Worm (Caenorhabditis elegans) whole organism, young adult: ENCODE data around the gene F17E9.2.
A peak's percentile ranks its signal among the peaks of the same experiment; 100 is the strongest.

Experiments used
- B0261.1 ChIP-seq: sonication (generic microtip); optimal IDR thresholded peaks from 2 replicates; lab custom pipeline; 2016; ENCODE audit warnings: mild to moderate bottlenecking, missing genetic modification characterization, moderate library complexity, missing compliant biosample characterization
- B0336.3 ChIP-seq: fragments of 200-800 bp; sonication (Bioruptor generic); IDR thresholded peaks from 2 replicates; pipeline ENCODE4 v1.3.6; 2022; ENCODE audit warnings: missing genetic modification characterization, missing compliant biosample characterization
- C17E4.6 ChIP-seq: fragments of 200-800 bp; sonication (Bioruptor generic); IDR thresholded peaks from 2 replicates; pipeline ENCODE4 v1.3.6; 2022; ENCODE audit warnings: missing genetic modification reagents, missing genetic modification characterization, missing compliant biosample characterization
- F10E7.11 ChIP-seq: sonication (generic microtip); optimal IDR thresholded peaks from 2 replicates; lab custom pipeline; 2017; ENCODE audit warnings: mild to moderate bottlenecking, missing genetic modification characterization, moderate library complexity, missing compliant biosample characterization
- F23B12.7 ChIP-seq: sonication (generic microtip); optimal IDR thresholded peaks from 2 replicates; lab custom pipeline; 2017; ENCODE audit warnings: missing genetic modification characterization, mild to moderate bottlenecking, missing compliant biosample characterization, antibody characterized with exemption, moderate library complexity; ENCODE audit not compliant: insufficient read depth
- K11D2.4 ChIP-seq: fragments of 200-800 bp; sonication (Bioruptor generic); IDR thresholded peaks from 2 replicates; pipeline ENCODE4 v1.3.6; 2022; ENCODE audit warnings: missing genetic modification reagents, missing genetic modification characterization, missing compliant biosample characterization
- T07F8.4 ChIP-seq: sonication (generic microtip); optimal IDR thresholded peaks from 2 replicates; lab custom pipeline; 2016; ENCODE audit warnings: mild to moderate bottlenecking, missing genetic modification characterization, moderate library complexity, missing compliant biosample characterization
- T26A5.8 ChIP-seq: sonication (generic microtip); optimal IDR thresholded peaks from 2 replicates; lab custom pipeline; 2016; ENCODE audit warnings: missing genetic modification characterization, missing compliant biosample characterization
- Y53G8AR.9 ChIP-seq: fragments of 200-800 bp; sonication (Bioruptor generic); conservative IDR thresholded peaks from 2 replicates; pipeline ENCODE4 v1.3.6; 2022; ENCODE audit warnings: missing genetic modification reagents, missing genetic modification characterization, missing compliant biosample characterization
- ama-1 ChIP-seq, 3 experiments: fragments of 150-350 bp in 1 of 3; sonication (generic microtip) in 2 of 3; optimal IDR thresholded peaks; 2 replicates each; lab custom pipeline; 2014 to 2018; ENCODE audit warnings: missing biosample characterization in 2 of 3, missing genetic modification characterization in 2 of 3, missing genetic modification reagents in 2 of 3
- athp-1 ChIP-seq: sonication (generic microtip); optimal IDR thresholded peaks from 2 replicates; lab custom pipeline; 2017; ENCODE audit warnings: mild to moderate bottlenecking, missing genetic modification characterization, missing compliant biosample characterization
- attf-5 ChIP-seq: fragments of 200-800 bp; sonication (Bioruptor generic); optimal IDR thresholded peaks from 2 replicates; lab custom pipeline; 2018; ENCODE audit warnings: mild to moderate bottlenecking, missing genetic modification characterization, missing compliant biosample characterization
- bed-1 ChIP-seq: fragments of 200-800 bp; sonication (Bioruptor generic); IDR thresholded peaks from 2 replicates; pipeline ENCODE4 v1.3.6; 2022; ENCODE audit warnings: missing genetic modification reagents, missing genetic modification characterization, missing compliant biosample characterization
- cebp-1 ChIP-seq, 2 experiments: fragments of 200-800 bp in 1 of 2; sonication (Bioruptor generic) in 1 of 2; sonication (generic microtip) in 1 of 2; IDR thresholded peaks in 1 of 2; optimal IDR thresholded peaks in 1 of 2; 2 replicates each; pipeline versions ENCODE4 v1.3.6 to Lab custom; 2017 to 2022; ENCODE audit warnings: missing compliant biosample characterization in 2 of 2, missing genetic modification characterization in 2 of 2, mild to moderate bottlenecking in 1 of 2, missing genetic modification reagents in 1 of 2, moderate library complexity in 1 of 2
- die-1 ChIP-seq: sonication (generic microtip); optimal IDR thresholded peaks from 2 replicates; lab custom pipeline; 2016; ENCODE audit warnings: missing genotype, mild to moderate bottlenecking, missing genetic modification characterization, missing compliant biosample characterization
- dox-1 ChIP-seq: fragments of 200-800 bp; sonication (Bioruptor generic); IDR thresholded peaks from 2 replicates; pipeline ENCODE4 v1.3.6; 2022; ENCODE audit warnings: missing genetic modification reagents, missing genetic modification characterization, missing compliant biosample characterization
- dpl-1 ChIP-seq: fragments of 150-350 bp; optimal IDR thresholded peaks from 2 replicates; lab custom pipeline; 2014; ENCODE audit warnings: missing biosample characterization, missing genetic modification reagents, missing genetic modification characterization
- egl-44 ChIP-seq: fragments of 200-800 bp; sonication (Bioruptor generic); IDR thresholded peaks from 2 replicates; pipeline ENCODE4 v1.3.6; 2022; ENCODE audit warnings: missing genetic modification reagents, missing genetic modification characterization, missing compliant biosample characterization
- ets-4 ChIP-seq: fragments of 200-800 bp; sonication (Bioruptor generic); optimal IDR thresholded peaks from 2 replicates; lab custom pipeline; 2018; ENCODE audit warnings: mild to moderate bottlenecking, missing genetic modification characterization, missing compliant biosample characterization
- him-1 ChIP-seq: sonication (generic microtip); optimal IDR thresholded peaks from 2 replicates; lab custom pipeline; 2016; ENCODE audit warnings: missing genotype, missing genetic modification reagents, missing genetic modification characterization, missing compliant biosample characterization
- hlh-26 ChIP-seq: fragments of 200-800 bp; sonication (Bioruptor generic); conservative IDR thresholded peaks from 2 replicates; pipeline ENCODE4 v1.3.6; 2022; ENCODE audit warnings: missing genetic modification reagents, missing genetic modification characterization, missing compliant biosample characterization
- lin-35 ChIP-seq, 3 experiments: fragments of 150-350 bp in 2 of 3; sonication (generic microtip) in 1 of 3; optimal IDR thresholded peaks; 2 replicates each; lab custom pipeline; 2014 to 2018; ENCODE audit warnings: missing biosample characterization in 3 of 3, missing genetic modification characterization in 3 of 3, missing genetic modification reagents in 3 of 3
- lin-40 ChIP-seq: sonication (generic microtip); optimal IDR thresholded peaks from 2 replicates; lab custom pipeline; 2016; ENCODE audit warnings: missing genetic modification characterization, mild to moderate bottlenecking, missing compliant biosample characterization, missing genotype, missing genetic modification reagents
- madf-8 ChIP-seq: fragments of 200-800 bp; sonication (Bioruptor generic); conservative IDR thresholded peaks from 2 replicates; pipeline ENCODE4 v1.3.6; 2022; ENCODE audit warnings: missing genetic modification reagents, missing genetic modification characterization, missing compliant biosample characterization
- nhr-120 ChIP-seq: fragments of 200-800 bp; sonication (Bioruptor generic); IDR thresholded peaks from 2 replicates; pipeline ENCODE4 v1.3.6; 2022; ENCODE audit warnings: missing genetic modification characterization, missing compliant biosample characterization
- nhr-80 ChIP-seq: sonication (generic microtip); optimal IDR thresholded peaks from 2 replicates; lab custom pipeline; 2016; ENCODE audit warnings: missing genetic modification characterization, missing compliant biosample characterization
- repo-1 ChIP-seq: sonication (generic microtip); optimal IDR thresholded peaks from 2 replicates; lab custom pipeline; 2017; ENCODE audit warnings: mild to moderate bottlenecking, missing genetic modification characterization, missing compliant biosample characterization
- rpc-1 ChIP-seq, 2 experiments: fragments of 150-350 bp in 1 of 2; sonication (generic microtip) in 1 of 2; optimal IDR thresholded peaks; 2 replicates each; lab custom pipeline; 2014 to 2018; ENCODE audit warnings: missing biosample characterization in 1 of 2, missing genetic modification characterization in 1 of 2, missing genetic modification reagents in 1 of 2, missing genotype in 1 of 2
- sea-2 ChIP-seq: fragments of 200-800 bp; sonication (Bioruptor generic); IDR thresholded peaks from 2 replicates; pipeline ENCODE4 v1.3.6; 2022; ENCODE audit warnings: missing genetic modification characterization, missing compliant biosample characterization
- snpc-4 ChIP-seq, 5 experiments: fragments of 150-350 bp in 1 of 5; sonication (generic microtip) in 4 of 5; optimal IDR thresholded peaks; 2 replicates each; lab custom pipeline; 2014 to 2018; ENCODE audit warnings: missing genetic modification characterization in 5 of 5, missing biosample characterization in 3 of 5, antibody characterized with exemption in 2 of 5, mild to moderate bottlenecking in 2 of 5, missing compliant biosample characterization in 2 of 5, missing genotype in 2 of 5, moderate library complexity in 2 of 5, missing genetic modification reagents in 1 of 5
- tbp1 ChIP-seq: fragments of 200-800 bp; sonication (Bioruptor generic); optimal IDR thresholded peaks from 2 replicates; lab custom pipeline; 2018; ENCODE audit warnings: mild to moderate bottlenecking, missing genetic modification characterization, missing compliant biosample characterization
- ztf-25 ChIP-seq: fragments of 200-800 bp; sonication (Bioruptor generic); IDR thresholded peaks from 2 replicates; pipeline ENCODE4 v1.3.6; 2022; ENCODE audit warnings: missing genetic modification reagents, missing genetic modification characterization, missing compliant biosample characterization
- ztf-3 ChIP-seq: fragments of 200-800 bp; sonication (Bioruptor generic); optimal IDR thresholded peaks from 2 replicates; lab custom pipeline; 2018; ENCODE audit warnings: mild to moderate bottlenecking, missing genetic modification characterization, missing compliant biosample characterization
- ztf-6 ChIP-seq: fragments of 200-800 bp; sonication (Bioruptor generic); IDR thresholded peaks from 2 replicates; pipeline ENCODE4 v1.3.6; 2022; ENCODE audit warnings: missing genetic modification reagents, missing genetic modification characterization, missing compliant biosample characterization

The F17E9.2 gene

DNA sequence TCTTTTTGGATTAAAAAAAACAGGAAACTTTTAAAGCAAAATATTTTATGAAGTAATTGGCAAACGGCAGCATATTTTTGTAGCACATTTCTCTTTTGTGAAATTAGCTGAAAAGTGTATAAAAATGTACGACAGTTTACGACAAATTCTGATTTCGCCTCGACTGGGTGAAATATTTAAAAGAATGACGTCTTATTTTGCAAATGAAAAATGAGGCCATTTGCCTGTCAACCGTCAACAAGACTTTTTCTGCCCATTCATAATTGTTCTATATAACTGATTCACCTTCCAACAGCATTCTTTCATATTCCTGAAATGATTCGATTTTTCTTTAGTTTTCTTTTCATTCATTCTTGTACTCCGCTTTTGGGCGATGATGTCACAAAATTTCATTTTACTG is at the start of gene F17E9.2, which contains the start of gene col-116:
Gene F17E9.2 (plus strand): TSS at position 301 of the 400 bp plus-strand sequence.
Gene col-116 (plus strand): TSS at position 315 of the 400 bp plus-strand sequence.
- no peak for TF ChIP-seq ztf-6
- no peak for TF ChIP-seq snpc-4 (GFP tag; optimal IDR thresholded peaks at IDR 0.05; lab: Kevin White, UChicago)
- no peak for TF ChIP-seq snpc-4 (tag; optimal IDR thresholded peaks at IDR 0.05; lab: Kevin White, UChicago)
- no peak for TF ChIP-seq T07F8.4 (tag; lab: Kevin White, UChicago)
- TF ChIP-seq hlh-26 (GFP tag; lab: Robert Waterston, UW) = no peak
- no peak for TF ChIP-seq T26A5.8
- no peak for TF ChIP-seq lin-40
- no peak for TF ChIP-seq B0336.3 (GFP tag; lab: Robert Waterston, UW)
- no peak for TF ChIP-seq ztf-3 (GFP tag; lab: Kevin White, UChicago)
- TF ChIP-seq repo-1 (tag; lab: Kevin White, UChicago) = no peak
- no peak for TF ChIP-seq B0261.1 (tag; lab: Kevin White, UChicago)
- TF ChIP-seq attf-5 (GFP tag; lab: Kevin White, UChicago) = no peak
- TF ChIP-seq sea-2 (GFP tag; lab: Robert Waterston, UW) = no peak
- no peak for TF ChIP-seq ets-4 (GFP tag; lab: Kevin White, UChicago)
- TF ChIP-seq dpl-1 (GFP tag; lab: Kevin White, UChicago) = no peak

DNA sequence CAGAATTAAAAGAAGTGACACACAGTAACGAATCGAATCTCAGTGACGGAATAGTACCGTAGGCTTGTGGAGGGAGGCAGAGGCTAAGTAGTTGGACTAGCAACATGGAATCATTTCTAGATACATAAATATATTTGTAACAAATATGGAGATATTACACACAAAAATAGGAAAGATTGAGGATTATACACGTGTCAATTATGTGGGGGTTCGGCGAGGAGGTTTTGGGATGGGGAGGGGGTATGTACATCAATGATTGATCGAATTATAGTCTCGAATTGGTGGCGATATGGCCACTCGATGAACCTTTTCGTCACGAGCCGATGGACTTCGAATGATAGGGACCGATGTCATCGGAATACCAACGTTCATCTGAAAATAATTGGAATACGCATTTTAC is 48.3 kb upstream of the F17E9.2 start:
- no peak for TF ChIP-seq him-1 (tag; lab: Kevin White, UChicago)
- peak; percentile 59 for TF ChIP-seq repo-1 (tag; lab: Kevin White, UChicago)
- no peak for TF ChIP-seq Y53G8AR.9 (GFP tag; lab: Robert Waterston, UW)

DNA sequence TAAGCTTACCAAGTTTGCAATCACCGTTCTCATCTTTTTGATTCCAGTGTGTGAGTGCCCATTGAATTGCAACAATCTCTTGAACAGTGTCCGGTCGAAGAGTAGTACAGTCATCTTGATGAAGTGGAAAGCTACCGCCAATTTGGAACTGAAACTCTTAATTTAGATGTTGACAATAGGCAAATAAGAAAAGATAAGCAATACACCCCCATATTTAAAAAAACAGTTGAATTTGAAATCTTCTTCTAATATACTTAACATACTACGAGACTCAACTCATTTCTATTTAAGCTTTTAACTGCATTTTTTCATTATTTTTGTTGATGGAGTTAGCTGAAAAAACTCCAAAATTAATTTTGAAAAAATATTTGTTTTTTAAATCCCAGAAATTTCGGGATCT is 43.6 kb upstream of the F17E9.2 start:
- TF ChIP-seq ama-1 (optimal IDR thresholded peaks at IDR 0.05; lab: Kevin White, UChicago) = no peak
- TF ChIP-seq ama-1 (GFP tag; optimal IDR thresholded peaks at IDR 0.05; lab: Kevin White, UChicago) = no peak

DNA sequence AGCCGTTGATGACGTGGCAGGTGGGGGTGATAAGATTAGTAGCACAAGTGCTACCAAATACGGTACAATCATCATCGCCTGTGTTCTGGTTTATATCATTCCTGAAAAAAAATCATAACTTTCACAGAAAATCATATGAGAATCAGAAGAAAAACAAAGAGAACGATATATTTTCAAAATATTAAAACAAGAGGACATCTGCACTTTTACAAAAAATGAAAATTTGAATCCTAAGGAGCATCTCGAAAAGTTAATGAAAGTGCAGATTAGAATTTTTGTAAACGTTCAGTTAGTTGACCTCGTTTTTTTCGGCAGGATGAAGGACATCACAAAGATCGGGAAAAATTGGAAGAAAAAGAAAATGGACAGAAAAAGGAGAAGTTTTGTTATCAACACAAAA is 42.8 kb upstream of the F17E9.2 start, which contains the start of gene F35H10.10:
Gene F35H10.10 (minus strand): TSS at position 101 of the 400 bp plus-strand sequence.
- TF ChIP-seq dox-1 = no peak

DNA sequence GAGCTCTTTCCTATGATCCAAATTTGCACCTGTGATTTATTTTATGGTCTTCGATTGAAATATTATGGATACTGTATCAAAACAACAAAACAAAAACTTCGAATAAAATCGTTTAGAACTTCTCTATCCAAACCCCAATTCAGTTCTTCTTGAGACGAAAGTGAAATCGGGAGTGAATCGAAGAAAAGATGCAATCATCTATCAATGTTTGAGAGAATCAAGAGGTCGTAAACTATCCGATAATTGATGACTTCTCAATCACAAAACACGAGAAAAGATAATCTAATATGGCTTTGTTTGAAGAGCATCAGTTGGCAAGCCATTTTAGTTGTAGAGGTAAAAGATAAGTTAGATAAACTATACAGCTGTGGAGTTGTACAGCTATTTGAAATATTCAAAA is 37.9 kb upstream of the F17E9.2 start:
- TF ChIP-seq egl-44 (GFP tag; lab: Robert Waterston, UW) (no peak), ztf-3 (GFP tag; lab: Kevin White, UChicago) (no peak), K11D2.4 (GFP tag; lab: Robert Waterston, UW) (no peak), athp-1 (tag; lab: Kevin White, UChicago) (no peak), lin-35 (GFP tag; optimal IDR thresholded peaks at IDR 0.05; lab: Kevin White, UChicago) (no peak), cebp-1 (GFP tag; IDR thresholded peaks at IDR 0.05; lab: Robert Waterston, UW) (no peak), cebp-1 (tag; optimal IDR thresholded peaks at IDR 0.05; lab: Kevin White, UChicago) (no peak), tbp1 (GFP tag; lab: Kevin White, UChicago) (no peak), C17E4.6 (GFP tag; lab: Robert Waterston, UW) (no peak), ztf-25 (GFP tag; lab: Robert Waterston, UW) (no peak), F23B12.7 (tag; lab: Kevin White, UChicago) (no peak), nhr-80 (no peak), bed-1 (GFP tag; lab: Robert Waterston, UW) (no peak), F10E7.11 (tag; lab: Kevin White, UChicago) (no peak), nhr-120 (no peak), rpc-1 (optimal IDR thresholded peaks at IDR 0.05; lab: Kevin White, UChicago) (no peak), rpc-1 (tag; optimal IDR thresholded peaks at IDR 0.05; lab: Kevin White, UChicago) (no peak), madf-8 (no peak), die-1 (tag; lab: Kevin White, UChicago) (no peak)
